Fruit fly (Drosophila melanogaster) whole organism, pupa: Measurements from ENCODE around the gene vls.

Experiments used
- CG10348 ChIP-seq: fragments of 200-800 bp; sonication (Bioruptor generic); IDR thresholded peaks from 2 replicates; pipeline ENCODE4 v1.3.6; 2022; ENCODE audit warnings: missing biosample characterization, missing genetic modification characterization
- CG14655 ChIP-seq: fragments of 200-800 bp; sonication (Bioruptor generic); optimal IDR thresholded peaks from 3 replicates; lab custom pipeline; 2017; ENCODE audit warnings: mild to moderate bottlenecking, missing biosample characterization, missing genetic modification reagents, missing genetic modification characterization
- CG34367 ChIP-seq: fragments of 200-800 bp; sonication (Bioruptor generic); optimal IDR thresholded peaks from 2 replicates; lab custom pipeline; 2018; ENCODE audit warnings: missing biosample characterization, mild to moderate bottlenecking, missing genetic modification characterization
- CG9948 ChIP-seq: fragments of 200-800 bp; sonication (Bioruptor generic); optimal IDR thresholded peaks from 2 replicates; lab custom pipeline; 2018; ENCODE audit warnings: missing biosample characterization, mild to moderate bottlenecking, missing genetic modification characterization, moderate library complexity
- EcR ChIP-seq: fragments of 200-800 bp; sonication (Bioruptor generic); optimal IDR thresholded peaks from 3 replicates; lab custom pipeline; 2019; ENCODE audit warnings: missing biosample characterization, missing genetic modification characterization, mild to moderate bottlenecking, moderate library complexity, missing genetic modification reagents
- Pif1B ChIP-seq: fragments of 200-800 bp; sonication (Bioruptor generic); optimal IDR thresholded peaks from 3 replicates; lab custom pipeline; 2016; ENCODE audit warnings: missing biosample characterization, missing genetic modification characterization
- fd96Ca ChIP-seq: fragments of 200-800 bp; sonication (Bioruptor generic); IDR thresholded peaks from 3 replicates; pipeline ENCODE4 v1.3.6; 2022; ENCODE audit warnings: missing biosample characterization, missing genetic modification characterization
- gl ChIP-seq: fragments of 200-800 bp; sonication (Bioruptor generic); optimal IDR thresholded peaks from 2 replicates; lab custom pipeline; 2018; ENCODE audit warnings: missing biosample characterization, mild to moderate bottlenecking, missing genetic modification characterization
- rn ChIP-seq: fragments of 200-800 bp; sonication (Bioruptor generic); IDR thresholded peaks from 2 replicates; pipeline ENCODE4 v1.3.6; 2022; ENCODE audit warnings: missing biosample characterization, missing genetic modification characterization

DNA sequence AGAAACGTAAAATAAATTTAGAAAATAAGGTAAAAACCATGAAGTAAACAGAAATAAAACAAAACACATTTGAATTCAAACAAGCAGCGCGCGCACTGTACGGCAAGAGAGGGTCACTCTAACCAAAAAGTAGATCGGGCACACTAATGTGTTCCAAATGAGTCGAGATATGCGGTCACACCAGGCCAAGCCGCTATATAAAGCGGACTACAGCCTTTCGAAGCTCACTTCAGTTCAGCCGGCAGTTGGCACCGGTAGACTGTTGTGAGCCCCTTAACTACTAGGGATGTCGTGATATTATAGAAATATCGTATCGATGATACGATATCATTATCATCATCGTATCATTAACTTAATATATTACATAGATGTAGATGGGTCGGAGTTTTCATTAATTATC lies 39.0 kb upstream of the vls start:
- no peak for TF ChIP-seq fd96Ca (GFP tag; lab: Robert Waterston, UW)
- TF ChIP-seq CG34367 = no peak
- TF ChIP-seq EcR (GFP tag; lab: Kevin White, UChicago) = no peak
- TF ChIP-seq rn (GFP tag; lab: Robert Waterston, UW) = no peak
- no peak for TF ChIP-seq CG14655
- no peak for TF ChIP-seq CG9948 (tag; lab: Kevin White, UChicago)
- TF ChIP-seq CG10348 (GFP tag; lab: Robert Waterston, UW) = no peak
- no peak for TF ChIP-seq gl (tag; lab: Kevin White, UChicago)
- no peak for TF ChIP-seq Pif1B (GFP tag; lab: Kevin White, UChicago)
